Fruit fly (Drosophila melanogaster) whole organism, embryonic: ENCODE data around the gene Orct2.

Experiments used
- Atf6 ChIP-seq: fragments of 200-800 bp; sonication (Bioruptor generic); IDR thresholded peaks from 2 replicates; pipeline ENCODE4 v1.3.6; 2022; ENCODE audit warnings: missing biosample characterization, missing genetic modification characterization
- CG2120 ChIP-seq: fragments of 200-800 bp; sonication (Bioruptor generic); optimal IDR thresholded peaks from 3 replicates; lab custom pipeline; 2016; ENCODE audit warnings: missing biosample characterization, missing genetic modification characterization
- CG6254 ChIP-seq: fragments of 200-800 bp; sonication (Bioruptor generic); optimal IDR thresholded peaks from 3 replicates; lab custom pipeline; 2017; ENCODE audit warnings: mild to moderate bottlenecking, missing biosample characterization, missing genetic modification reagents, missing genetic modification characterization
- MBD-R2 ChIP-seq: fragments of 200-800 bp; sonication (Bioruptor generic); IDR thresholded peaks from 2 replicates; pipeline ENCODE4 v1.3.6; 2022; ENCODE audit warnings: missing biosample characterization, missing genetic modification characterization
- ato ChIP-seq: fragments of 200-800 bp; sonication (Bioruptor generic); IDR thresholded peaks from 2 replicates; pipeline ENCODE4 v1.3.6; 2022; ENCODE audit warnings: missing biosample characterization, missing genetic modification characterization; ENCODE audit not compliant: partially characterized antibody
- prd ChIP-seq, 3 experiments: fragments of >200 bp in 2 of 3; fragments of 200-800 bp in 1 of 3; sonication (Bioruptor generic) in 1 of 3; optimal IDR thresholded peaks in 2 of 3; IDR thresholded peaks in 1 of 3; 2 replicates in 2 of 3; 3 replicates in 1 of 3; pipeline versions ENCODE4 v1.3.6 to Lab custom; 2017 to 2022; ENCODE audit warnings: missing biosample characterization in 1 of 3, missing genetic modification characterization in 1 of 3
- psq ChIP-seq: fragments of 200-800 bp; sonication (Bioruptor generic); optimal IDR thresholded peaks from 2 replicates; lab custom pipeline; 2017; ENCODE audit warnings: missing biosample characterization, missing genetic modification characterization
- seq ChIP-seq: fragments of 200-800 bp; sonication (Bioruptor generic); IDR thresholded peaks from 2 replicates; pipeline ENCODE4 v1.3.6; 2022; ENCODE audit warnings: missing biosample characterization, missing genetic modification characterization

- TF ChIP-seq seq, result peak; percentile 75
- TF ChIP-seq MBD-R2 (GFP tag; lab: Robert Waterston, UW), result no peak
- TF ChIP-seq prd (optimal IDR thresholded peaks at IDR 0.05; lab: Kevin White, UChicago), result no peak
- peak; percentile 44; the same call in 2 of the 3 replicates for TF ChIP-seq prd (GFP tag; IDR thresholded peaks at IDR 0.05; lab: Robert Waterston, UW)
- peak; percentile 1; the same call in 1 of the 2 replicates for TF ChIP-seq ato (GFP tag; lab: Robert Waterston, UW)
- peak; percentile 46 for TF ChIP-seq CG2120 (GFP tag; lab: Kevin White, UChicago)
- TF ChIP-seq Atf6, result no peak; the same call in 1 of the 2 replicates
- TF ChIP-seq CG6254 (GFP tag; lab: Kevin White, UChicago), result peak; percentile 44
- TF ChIP-seq psq (GFP tag; lab: Kevin White, UChicago), result no peak
These were observed 42.2 kb upstream of the Orct2 start, which contains the start of gene mask for dm6 chr3R:24230423-24231205.
